Worm (Caenorhabditis elegans): ENCODE measurements around the gene ins-3.

DNA sequence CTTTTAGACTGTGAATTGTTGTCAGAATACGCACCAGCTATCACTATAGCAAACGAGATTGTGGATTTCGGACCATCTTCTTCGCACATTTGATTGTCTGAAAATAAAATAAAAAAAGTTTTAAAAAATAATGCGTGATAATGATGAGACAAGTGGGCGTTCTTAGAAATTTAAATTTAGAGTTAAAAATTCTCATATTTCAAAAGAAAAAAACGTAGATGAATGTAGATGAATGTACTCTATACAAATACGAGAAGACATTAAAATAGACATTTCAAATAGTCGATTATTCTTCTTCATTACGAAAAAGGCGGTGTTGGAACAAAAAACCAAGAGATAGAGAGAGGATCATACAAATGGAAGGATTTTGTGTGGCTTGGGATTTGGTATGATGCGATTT is 15.7 kb downstream of the ins-3 start, which contains the start of gene B0034.5:
- TF ChIP-seq lin-39 (tag; optimal IDR thresholded peaks at IDR 0.05) (no peak), lin-13 (GFP tag; optimal IDR thresholded peaks at IDR 0.05) (no peak), nhr-77 (tag; optimal IDR thresholded peaks at IDR 0.05) (no peak), ceh-82 (tag; optimal IDR thresholded peaks at IDR 0.05) (no peak)

All from whole organism, L2 larva.